Worm (Caenorhabditis elegans) whole organism, mixed stage, embryonic: ENCODE measurements around the gene rbc-1.

ENCODE experiments used
- ces-1 ChIP-seq: fragments of 150-350 bp; optimal IDR thresholded peaks from 2 replicates; lab custom pipeline; 2014; ENCODE audit warnings: missing biosample characterization, missing genetic modification reagents, missing genetic modification characterization
- elt-1 ChIP-seq: sonication (generic microtip); optimal IDR thresholded peaks from 2 replicates; lab custom pipeline; 2017; ENCODE audit warnings: missing genetic modification characterization, mild to moderate bottlenecking, missing compliant biosample characterization, antibody characterized with exemption, moderate library complexity, borderline replicate concordance; ENCODE audit not compliant: insufficient read depth
- flh-1 ChIP-seq: fragments of 200-800 bp; sonication (Bioruptor generic); optimal IDR thresholded peaks from 2 replicates; lab custom pipeline; 2018; ENCODE audit warnings: mild to moderate bottlenecking, missing genetic modification characterization, moderate library complexity, missing compliant biosample characterization
- ham-2 ChIP-seq: fragments of 200-800 bp; sonication (Bioruptor generic); optimal IDR thresholded peaks from 2 replicates; lab custom pipeline; 2018; ENCODE audit warnings: mild to moderate bottlenecking, missing genetic modification characterization, missing compliant biosample characterization
- lin-13 ChIP-seq: fragments of 150-350 bp; optimal IDR thresholded peaks from 2 replicates; lab custom pipeline; 2014; ENCODE audit warnings: missing biosample characterization, missing genetic modification characterization
- lsy-2 ChIP-seq: fragments of 150-350 bp; optimal IDR thresholded peaks from 2 replicates; lab custom pipeline; 2014; ENCODE audit warnings: missing biosample characterization, missing genetic modification characterization
- mab-5 ChIP-seq: fragments of 150-350 bp; optimal IDR thresholded peaks from 2 replicates; lab custom pipeline; 2014; ENCODE audit warnings: missing biosample characterization, missing genetic modification characterization
- pha-4 ChIP-seq: fragments of 150-350 bp; optimal IDR thresholded peaks from 2 replicates; lab custom pipeline; 2018; ENCODE audit warnings: missing biosample characterization, missing genetic modification reagents, missing genetic modification characterization
- ztf-11 ChIP-seq: fragments of 150-350 bp; optimal IDR thresholded peaks from 2 replicates; lab custom pipeline; 2014; ENCODE audit warnings: missing biosample characterization, missing genetic modification characterization

- TF ChIP-seq lin-13 (tag; lab: Kevin White, UChicago) (no peak), ces-1 (GFP tag; lab: Kevin White, UChicago) (no peak), mab-5 (tag; lab: Kevin White, UChicago) (no peak), lsy-2 (tag; lab: Kevin White, UChicago) (no peak), ztf-11 (tag; lab: Kevin White, UChicago) (no peak), pha-4 (no peak), elt-1 (no peak), ham-2 (no peak), flh-1 (GFP tag; lab: Kevin White, UChicago) (no peak)
Observed at ce11 chrX:14628816-14629215, 17.6 kb downstream of the rbc-1 start, which contains the start of gene F54E4.2.
